Worm (Caenorhabditis elegans): ENCODE data around the gene srw-145.

ce11 chrV:13907557-13908104, 29.3 kb upstream of the srw-145 start:
- no peak for TF ChIP-seq aly-1 (tag; optimal IDR thresholded peaks at IDR 0.05)
- no peak for TF ChIP-seq ama-1 (optimal IDR thresholded peaks at IDR 0.05)
- no peak for TF ChIP-seq scrt-1 (GFP tag; IDR thresholded peaks at IDR 0.05)
- TF ChIP-seq B0310.2 (tag; optimal IDR thresholded peaks at IDR 0.05) = no peak
- TF ChIP-seq tra-4 (tag; optimal IDR thresholded peaks at IDR 0.05) = no peak
- no peak for TF ChIP-seq tbx-11 (GFP tag; IDR thresholded peaks at IDR 0.05)
- TF ChIP-seq sea-1 (GFP tag; conservative IDR thresholded peaks at IDR 0.05) = no peak
- no peak for TF ChIP-seq ets-7 (tag; optimal IDR thresholded peaks at IDR 0.05)
- TF ChIP-seq hmbx-1 (tag; optimal IDR thresholded peaks at IDR 0.05) = no peak
- TF ChIP-seq flt-1 (GFP tag; IDR thresholded peaks at IDR 0.05) = no peak
- TF ChIP-seq tbx-37 (GFP tag; conservative IDR thresholded peaks at IDR 0.05) = no peak
- no peak for TF ChIP-seq ceh-36 (tag; optimal IDR thresholded peaks at IDR 0.05)
- no peak for TF ChIP-seq F13C5.2 (tag; optimal IDR thresholded peaks at IDR 0.05)
- TF ChIP-seq hmg-4 (GFP tag; optimal IDR thresholded peaks at IDR 0.05) = no peak
